Worm (Caenorhabditis elegans) whole organism, midembryonic: ENCODE data around the gene sqst-3.

Experiments
- T22C8.4 ChIP-seq: fragments of 200-800 bp; sonication (Bioruptor generic); IDR thresholded peaks from 2 replicates; pipeline ENCODE4 v1.3.6; 2022; ENCODE audit warnings: missing genetic modification characterization, missing compliant biosample characterization
- cog-1 ChIP-seq: sonication (generic microtip); optimal IDR thresholded peaks from 2 replicates; lab custom pipeline; 2016; ENCODE audit warnings: missing genetic modification characterization, missing compliant biosample characterization
- flt-1 ChIP-seq: fragments of 200-800 bp; sonication (Bioruptor generic); IDR thresholded peaks from 2 replicates; pipeline ENCODE4 v1.3.6; 2022; ENCODE audit warnings: missing genetic modification characterization, missing compliant biosample characterization
- klf-2 ChIP-seq: fragments of 200-800 bp; sonication (Bioruptor generic); conservative IDR thresholded peaks from 2 replicates; pipeline ENCODE4 v1.3.6; 2022; ENCODE audit warnings: missing genetic modification reagents, missing genetic modification characterization, missing compliant biosample characterization
- tab-1 ChIP-seq: fragments of 200-800 bp; sonication (Bioruptor generic); IDR thresholded peaks from 2 replicates; pipeline ENCODE4 v1.3.6; 2022; ENCODE audit warnings: missing genetic modification characterization, missing compliant biosample characterization

- TF ChIP-seq T22C8.4 (GFP tag; lab: Robert Waterston, UW) (no peak), cog-1 (tag; lab: Kevin White, UChicago) (no peak), klf-2 (no peak), flt-1 (GFP tag; lab: Robert Waterston, UW) (no peak), tab-1 (no peak)
These were observed at the start of gene sqst-3 for ce11 chrV:19230413-19230812.
